Worm (Caenorhabditis elegans) whole organism, early embryonic: Measurements from ENCODE around the gene srx-96.

Source experiments
- B0310.2 ChIP-seq: sonication (generic microtip); optimal IDR thresholded peaks from 2 replicates; lab custom pipeline; 2016; ENCODE audit warnings: mild to moderate bottlenecking, missing genetic modification characterization, missing compliant biosample characterization
- F13C5.2 ChIP-seq: sonication (generic microtip); optimal IDR thresholded peaks from 2 replicates; lab custom pipeline; 2017; ENCODE audit warnings: mild to moderate bottlenecking, missing genetic modification characterization, inconsistent platforms, missing compliant biosample characterization
- ama-1 ChIP-seq: fragments of 150-350 bp; optimal IDR thresholded peaks from 2 replicates; lab custom pipeline; 2014
- ceh-36 ChIP-seq: sonication (generic microtip); optimal IDR thresholded peaks from 2 replicates; lab custom pipeline; 2016; ENCODE audit warnings: missing genetic modification characterization, inconsistent platforms, missing compliant biosample characterization
- ets-7 ChIP-seq: sonication (generic microtip); optimal IDR thresholded peaks from 2 replicates; lab custom pipeline; 2016; ENCODE audit warnings: missing genotype, missing genetic modification characterization, missing compliant biosample characterization
- flt-1 ChIP-seq: fragments of 200-800 bp; sonication (Bioruptor generic); IDR thresholded peaks from 2 replicates; pipeline ENCODE4 v1.3.6; 2022; ENCODE audit warnings: missing genetic modification characterization, missing compliant biosample characterization
- hmg-4 ChIP-seq: fragments of 200-800 bp; sonication (Bioruptor generic); optimal IDR thresholded peaks from 2 replicates; lab custom pipeline; 2018; ENCODE audit warnings: mild to moderate bottlenecking, missing genetic modification characterization, missing compliant biosample characterization
- sea-1 ChIP-seq: fragments of 200-800 bp; sonication (Bioruptor generic); conservative IDR thresholded peaks from 2 replicates; pipeline ENCODE4 v1.3.6; 2022; ENCODE audit warnings: missing genetic modification characterization, missing compliant biosample characterization
- tbx-37 ChIP-seq: fragments of 200-800 bp; sonication (Bioruptor generic); conservative IDR thresholded peaks from 2 replicates; pipeline ENCODE4 v1.3.6; 2022; ENCODE audit warnings: missing genetic modification reagents, missing genetic modification characterization, missing compliant biosample characterization
- tra-4 ChIP-seq: sonication (generic microtip); optimal IDR thresholded peaks from 2 replicates; lab custom pipeline; 2017; ENCODE audit warnings: missing genetic modification characterization, missing compliant biosample characterization

ce11 chrV:13666460-13666859 lies 44.7 kb upstream of the srx-96 start:
- TF ChIP-seq flt-1 (GFP tag; lab: Robert Waterston, UW) (no peak), tbx-37 (no peak), ceh-36 (tag; lab: Kevin White, UChicago) (no peak), F13C5.2 (tag; lab: Kevin White, UChicago) (no peak), hmg-4 (GFP tag; lab: Kevin White, UChicago) (no peak), ama-1 (no peak), tra-4 (tag; lab: Kevin White, UChicago) (no peak), sea-1 (GFP tag; lab: Robert Waterston, UW) (no peak), ets-7 (tag; lab: Kevin White, UChicago) (no peak), B0310.2 (tag; lab: Kevin White, UChicago) (no peak)
